Worm (Caenorhabditis elegans) whole organism, young adult: Measurements from ENCODE around the gene ilys-6.

Experiments
- C06A6.2 ChIP-seq: fragments of 200-800 bp; sonication (Bioruptor generic); conservative IDR thresholded peaks from 2 replicates; pipeline ENCODE4 v1.3.6; 2022; ENCODE audit warnings: missing genetic modification characterization, missing compliant biosample characterization
- F37B4.10 ChIP-seq: fragments of 200-800 bp; sonication (Bioruptor generic); IDR thresholded peaks from 2 replicates; pipeline ENCODE4 v1.3.6; 2022; ENCODE audit warnings: missing genetic modification characterization, missing compliant biosample characterization
- K12H6.12 ChIP-seq: fragments of 200-800 bp; sonication (Bioruptor generic); optimal IDR thresholded peaks from 2 replicates; lab custom pipeline; 2018; ENCODE audit warnings: mild to moderate bottlenecking, missing genetic modification characterization, missing compliant biosample characterization
- T07F8.4 ChIP-seq: sonication (generic microtip); optimal IDR thresholded peaks from 2 replicates; lab custom pipeline; 2016; ENCODE audit warnings: mild to moderate bottlenecking, missing genetic modification characterization, moderate library complexity, missing compliant biosample characterization
- Y67H2A.10 ChIP-seq: fragments of 200-800 bp; sonication (Bioruptor generic); conservative IDR thresholded peaks from 2 replicates; pipeline ENCODE4 v1.3.6; 2022; ENCODE audit warnings: missing genetic modification reagents, missing genetic modification characterization, missing compliant biosample characterization
- hlh-26 ChIP-seq: fragments of 200-800 bp; sonication (Bioruptor generic); conservative IDR thresholded peaks from 2 replicates; pipeline ENCODE4 v1.3.6; 2022; ENCODE audit warnings: missing genetic modification reagents, missing genetic modification characterization, missing compliant biosample characterization
- hrde-1 ChIP-seq: sonication (generic microtip); optimal IDR thresholded peaks from 2 replicates; lab custom pipeline; 2016; ENCODE audit warnings: missing genetic modification characterization, mild to moderate bottlenecking, missing compliant biosample characterization, moderate library complexity, missing genotype, missing genetic modification reagents, borderline replicate concordance
- lag-1 ChIP-seq: fragments of 200-800 bp; sonication (Bioruptor generic); IDR thresholded peaks from 2 replicates; pipeline ENCODE4 v1.3.6; 2022; ENCODE audit warnings: missing genetic modification reagents, missing genetic modification characterization, missing compliant biosample characterization
- nfya-2 ChIP-seq: fragments of 200-800 bp; sonication (Bioruptor generic); IDR thresholded peaks from 2 replicates; pipeline ENCODE4 v1.3.6; 2022; ENCODE audit warnings: missing genetic modification reagents, missing genetic modification characterization, missing compliant biosample characterization
- pha-4 ChIP-seq: fragments of 150-350 bp; sonication (generic microtip); optimal IDR thresholded peaks from 2 replicates; lab custom pipeline; 2014; ENCODE audit warnings: missing biosample characterization, missing genetic modification reagents, missing genetic modification characterization
- somi-1 ChIP-seq: fragments of 200-800 bp; sonication (Bioruptor generic); optimal IDR thresholded peaks from 2 replicates; lab custom pipeline; 2018; ENCODE audit warnings: mild to moderate bottlenecking, missing genetic modification characterization, missing compliant biosample characterization
- ztf-22 ChIP-seq: fragments of 200-800 bp; sonication (Bioruptor generic); optimal IDR thresholded peaks from 2 replicates; lab custom pipeline; 2018; ENCODE audit warnings: mild to moderate bottlenecking, missing genetic modification characterization, moderate library complexity, missing compliant biosample characterization

- TF ChIP-seq pha-4, result no peak
- no peak for TF ChIP-seq T07F8.4 (tag; lab: Kevin White, UChicago)
- TF ChIP-seq C06A6.2 (GFP tag; lab: Robert Waterston, UW), result no peak
- no peak for TF ChIP-seq F37B4.10 (GFP tag; lab: Robert Waterston, UW)
- TF ChIP-seq hrde-1 (tag; lab: Kevin White, UChicago), result no peak
- no peak for TF ChIP-seq lag-1 (GFP tag; lab: Robert Waterston, UW)
- no peak for TF ChIP-seq nfya-2 (GFP tag; lab: Robert Waterston, UW)
- TF ChIP-seq Y67H2A.10, result no peak
- TF ChIP-seq ztf-22 (GFP tag; lab: Kevin White, UChicago), result no peak
- TF ChIP-seq hlh-26 (GFP tag; lab: Robert Waterston, UW), result no peak
- no peak for TF ChIP-seq somi-1
- no peak for TF ChIP-seq K12H6.12 (tag; lab: Kevin White, UChicago)
Measured at ce11 chrIV:4015660-4016059, 47.8 kb downstream of the ilys-6 start.
